Worm (Caenorhabditis elegans) whole organism, late embryonic: ENCODE data around the gene nhr-44.

Source experiments
- ama-1 ChIP-seq: fragments of 150-350 bp; optimal IDR thresholded peaks from 2 replicates; lab custom pipeline; 2014
- ceh-30 ChIP-seq: fragments of 150-350 bp; optimal IDR thresholded peaks from 2 replicates; lab custom pipeline; 2014; ENCODE audit warnings: missing biosample characterization, missing genetic modification characterization
- lim-6 ChIP-seq: sonication (generic microtip); optimal IDR thresholded peaks from 2 replicates; lab custom pipeline; 2016; ENCODE audit warnings: missing genetic modification characterization, missing compliant biosample characterization
- pag-3 ChIP-seq: sonication (generic microtip); optimal IDR thresholded peaks from 2 replicates; lab custom pipeline; 2016; ENCODE audit warnings: missing compliant biosample characterization, missing genetic modification characterization, borderline replicate concordance
- pat-9 ChIP-seq: fragments of 200-800 bp; sonication (Bioruptor generic); optimal IDR thresholded peaks from 2 replicates; lab custom pipeline; 2018; ENCODE audit warnings: mild to moderate bottlenecking, missing genetic modification characterization, moderate library complexity, missing compliant biosample characterization
- pha-4 ChIP-seq: fragments of 150-350 bp; optimal IDR thresholded peaks from 2 replicates; lab custom pipeline; 2018; ENCODE audit warnings: missing biosample characterization, missing genetic modification reagents, missing genetic modification characterization
- pqm-1 ChIP-seq: sonication (generic microtip); optimal IDR thresholded peaks from 2 replicates; lab custom pipeline; 2016; ENCODE audit warnings: missing genetic modification characterization, missing compliant biosample characterization

ce11 chrV:8949873-8950272 is 14.0 kb downstream of the nhr-44 start:
- TF ChIP-seq pag-3 = no peak
- no peak for TF ChIP-seq pha-4 (tag; lab: Kevin White, UChicago)
- TF ChIP-seq ceh-30 (tag; lab: Kevin White, UChicago) = no peak
- no peak for TF ChIP-seq lim-6
- no peak for TF ChIP-seq pqm-1 (tag; lab: Kevin White, UChicago)
- no peak for TF ChIP-seq pat-9 (tag; lab: Kevin White, UChicago)
- TF ChIP-seq ama-1 (lab: Kevin White, UChicago) = no peak
